Fruit fly (Drosophila melanogaster) Kc167 (cell line): Measurements from ENCODE around the gene CG13970.

Experiments used
- Sin3A ChIP-seq: fragments of >200 bp; optimal IDR thresholded peaks from 2 replicates; lab custom pipeline; 2018; ENCODE audit warnings: missing external identifiers
- psq ChIP-seq: fragments of >200 bp; optimal IDR thresholded peaks from 2 replicates; lab custom pipeline; 2017; ENCODE audit warnings: missing external identifiers
- ttk ChIP-seq: sonication (Bioruptor generic); optimal IDR thresholded peaks from 2 replicates; lab custom pipeline; 2017; ENCODE audit warnings: missing external identifiers

DNA sequence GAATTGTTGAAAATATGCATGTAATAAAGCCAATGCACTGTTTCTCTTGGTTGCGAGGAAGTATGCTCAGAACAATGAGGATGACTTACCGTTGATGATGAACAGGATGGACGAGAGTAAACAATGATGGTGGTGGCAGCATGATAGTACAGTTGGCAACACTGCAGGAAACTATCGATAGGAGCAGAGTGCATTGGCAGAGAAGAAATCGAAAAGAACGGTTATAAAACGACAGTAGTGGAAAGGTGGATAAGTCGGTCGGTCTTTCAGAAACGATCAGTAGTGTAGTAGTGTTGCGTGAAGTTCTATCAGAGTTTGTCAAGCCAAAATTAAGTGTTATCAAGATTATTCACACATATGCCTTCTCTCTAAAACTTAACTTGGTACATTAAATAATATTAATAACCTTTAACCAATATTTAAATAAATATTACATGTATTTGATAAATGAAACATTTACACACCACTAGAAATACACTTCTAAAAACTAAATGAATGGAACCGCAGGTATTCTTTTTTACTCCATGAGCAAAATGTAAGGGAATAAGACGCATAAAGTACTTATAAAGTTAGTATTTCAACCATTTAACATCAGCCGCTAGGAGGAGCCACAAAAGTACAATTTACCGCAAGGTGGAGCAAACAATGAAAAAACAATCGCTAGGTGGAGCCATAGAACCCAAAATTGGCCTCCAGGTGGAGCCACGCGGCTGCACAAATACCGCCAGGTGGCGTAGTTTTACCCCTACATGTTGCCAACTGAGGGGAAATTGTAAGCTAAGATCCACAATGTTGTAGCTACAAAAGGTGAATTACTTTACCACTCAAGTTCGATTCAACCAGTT is 16.7 kb upstream of the CG13970 start:
- no peak for TF ChIP-seq Sin3A (lab: Kevin White, UChicago)
- no peak for TF ChIP-seq psq (lab: Kevin White, UChicago)
- no peak for TF ChIP-seq ttk (lab: Kevin White, UChicago)
